Worm (Caenorhabditis elegans) whole organism, L4 larva: ENCODE results near the gene fbxa-166.

Source experiments
- D1046.2 ChIP-seq: fragments of 200-800 bp; sonication (Bioruptor generic); IDR thresholded peaks from 2 replicates; pipeline ENCODE4 v1.3.6; 2022; ENCODE audit warnings: missing genetic modification characterization, missing compliant biosample characterization
- F49E8.2 ChIP-seq: sonication (generic microtip); optimal IDR thresholded peaks from 2 replicates; lab custom pipeline; 2016; ENCODE audit warnings: missing compliant biosample characterization, mild to moderate bottlenecking, missing genetic modification characterization, borderline replicate concordance
- R02D3.7 ChIP-seq: fragments of 150-350 bp; sonication (generic microtip); optimal IDR thresholded peaks from 3 replicates; lab custom pipeline; 2014; ENCODE audit warnings: missing biosample characterization, missing genetic modification characterization
- Y105C5A.15 ChIP-seq: fragments of 200-800 bp; sonication (Bioruptor generic); IDR thresholded peaks from 2 replicates; pipeline ENCODE4 v1.3.6; 2022; ENCODE audit warnings: missing genetic modification characterization, missing compliant biosample characterization
- ZK546.5 ChIP-seq, 2 experiments: sonication (generic microtip); optimal IDR thresholded peaks; 2 replicates each; lab custom pipeline; 2017; ENCODE audit warnings: missing biosample characterization in 2 of 2, missing genetic modification characterization in 2 of 2
- aha-1 ChIP-seq: fragments of 150-350 bp; peaks from one replicate; lab custom pipeline; 2014; ENCODE audit warnings: missing biosample characterization, missing genetic modification characterization
- aly-2 ChIP-seq: sonication (generic microtip); optimal IDR thresholded peaks from 2 replicates; lab custom pipeline; 2018; ENCODE audit warnings: missing biosample characterization, missing genetic modification characterization
- ceh-20 ChIP-seq: fragments of 200-800 bp; sonication (Bioruptor generic); IDR thresholded peaks from 2 replicates; pipeline ENCODE4 v1.3.6; 2022; ENCODE audit warnings: missing genetic modification reagents, missing genetic modification characterization, missing compliant biosample characterization
- ceh-82 ChIP-seq: sonication (generic microtip); optimal IDR thresholded peaks from 2 replicates; lab custom pipeline; 2017; ENCODE audit warnings: missing biosample characterization, missing genetic modification characterization
- daf-16 ChIP-seq, 3 experiments: sonication (generic microtip); optimal IDR thresholded peaks; 2 replicates each; lab custom pipeline; 2016 to 2017; ENCODE audit warnings: missing genetic modification characterization in 3 of 3, missing genetic modification reagents in 3 of 3, mild to moderate bottlenecking in 2 of 3, missing compliant biosample characterization in 2 of 3, missing biosample characterization in 1 of 3, moderate library complexity in 1 of 3
- daf-8 ChIP-seq: fragments of 200-800 bp; sonication (Bioruptor generic); IDR thresholded peaks from 2 replicates; pipeline ENCODE4 v1.3.6; 2022; ENCODE audit warnings: missing genetic modification characterization, missing compliant biosample characterization
- dmd-6 ChIP-seq: fragments of 200-800 bp; sonication (Bioruptor generic); IDR thresholded peaks from 2 replicates; pipeline ENCODE4 v1.3.6; 2022; ENCODE audit warnings: missing genetic modification reagents, missing genetic modification characterization, missing compliant biosample characterization
- dmd-9 ChIP-seq: fragments of 200-800 bp; sonication (Bioruptor generic); IDR thresholded peaks from 2 replicates; pipeline ENCODE4 v1.3.6; 2022; ENCODE audit warnings: missing genetic modification reagents, missing genetic modification characterization, missing compliant biosample characterization
- dpl-1 ChIP-seq: fragments of 150-350 bp; optimal IDR thresholded peaks from 2 replicates; lab custom pipeline; 2014; ENCODE audit warnings: missing biosample characterization, missing genetic modification reagents, missing genetic modification characterization
- egl-27 ChIP-seq: sonication (generic microtip); optimal IDR thresholded peaks from 3 replicates; lab custom pipeline; 2017; ENCODE audit warnings: missing biosample characterization, missing genetic modification reagents, missing genetic modification characterization
- egl-43 ChIP-seq: fragments of 200-800 bp; sonication (Bioruptor generic); IDR thresholded peaks from 2 replicates; pipeline ENCODE4 v1.3.6; 2022; ENCODE audit warnings: missing genetic modification reagents, missing genetic modification characterization, missing compliant biosample characterization
- fkh-10 ChIP-seq: fragments of 150-350 bp; optimal IDR thresholded peaks from 2 replicates; lab custom pipeline; 2014; ENCODE audit warnings: missing biosample characterization, missing genetic modification reagents, missing genetic modification characterization
- gei-8 ChIP-seq: fragments of 200-800 bp; sonication (Bioruptor generic); optimal IDR thresholded peaks from 2 replicates; lab custom pipeline; 2018; ENCODE audit warnings: mild to moderate bottlenecking, missing genetic modification characterization, missing compliant biosample characterization
- hmg-1.1 ChIP-seq: fragments of 200-800 bp; sonication (Bioruptor generic); IDR thresholded peaks from 2 replicates; pipeline ENCODE4 v1.3.6; 2022; ENCODE audit warnings: missing genetic modification reagents, missing genetic modification characterization, missing compliant biosample characterization
- jun-1 ChIP-seq: fragments of 150-350 bp; optimal IDR thresholded peaks from 2 replicates; lab custom pipeline; 2014; ENCODE audit warnings: missing biosample characterization, missing genetic modification reagents, missing genetic modification characterization
- lin-29 ChIP-seq: fragments of 200-800 bp; sonication (Bioruptor generic); IDR thresholded peaks from 2 replicates; pipeline ENCODE4 v1.3.6; 2022; ENCODE audit warnings: missing genetic modification reagents, missing genetic modification characterization, missing compliant biosample characterization
- lin-38 ChIP-seq: fragments of 200-800 bp; sonication (Bioruptor generic); IDR thresholded peaks from 2 replicates; pipeline ENCODE4 v1.3.6; 2022; ENCODE audit warnings: missing genetic modification reagents, missing genetic modification characterization, missing compliant biosample characterization
- lin-39 ChIP-seq: fragments of 150-350 bp; optimal IDR thresholded peaks from 2 replicates; lab custom pipeline; 2014; ENCODE audit warnings: missing biosample characterization, missing genetic modification reagents, missing genetic modification characterization
- mdt-29 ChIP-seq: fragments of 200-800 bp; sonication (Bioruptor generic); IDR thresholded peaks from 2 replicates; pipeline ENCODE4 v1.3.6; 2022; ENCODE audit warnings: missing genetic modification reagents, missing genetic modification characterization, missing compliant biosample characterization
- mep-1 ChIP-seq: fragments of 150-350 bp; sonication (generic microtip); optimal IDR thresholded peaks from 3 replicates; lab custom pipeline; 2014; ENCODE audit warnings: missing biosample characterization, missing genetic modification characterization
- mxl-3 ChIP-seq: fragments of 200-800 bp; sonication (Bioruptor generic); optimal IDR thresholded peaks from 2 replicates; lab custom pipeline; 2018; ENCODE audit warnings: mild to moderate bottlenecking, missing genetic modification characterization, missing compliant biosample characterization
- nhr-102 ChIP-seq: sonication (generic microtip); optimal IDR thresholded peaks from 2 replicates; lab custom pipeline; 2016; ENCODE audit warnings: mild to moderate bottlenecking, missing genetic modification characterization, moderate library complexity, missing compliant biosample characterization
- nhr-28 ChIP-seq: fragments of 150-350 bp; optimal IDR thresholded peaks from 2 replicates; lab custom pipeline; 2014; ENCODE audit warnings: missing biosample characterization, missing genetic modification characterization
- nhr-42 ChIP-seq: fragments of 200-800 bp; sonication (Bioruptor generic); IDR thresholded peaks from 2 replicates; pipeline ENCODE4 v1.3.6; 2022; ENCODE audit warnings: missing genetic modification characterization, missing compliant biosample characterization
- nhr-77 ChIP-seq: fragments of 150-350 bp; optimal IDR thresholded peaks from 2 replicates; lab custom pipeline; 2014; ENCODE audit warnings: missing biosample characterization, missing genetic modification characterization
- pqm-1 ChIP-seq: sonication (generic microtip); optimal IDR thresholded peaks from 2 replicates; lab custom pipeline; 2017; ENCODE audit warnings: missing biosample characterization, missing genetic modification characterization
- sdz-12 ChIP-seq: fragments of 200-800 bp; sonication (Bioruptor generic); optimal IDR thresholded peaks from 2 replicates; lab custom pipeline; 2018; ENCODE audit warnings: mild to moderate bottlenecking, missing genetic modification characterization, missing compliant biosample characterization
- set-16 ChIP-seq: fragments of 200-800 bp; sonication (Bioruptor generic); IDR thresholded peaks from 2 replicates; pipeline ENCODE4 v1.3.6; 2022; ENCODE audit warnings: missing genetic modification reagents, missing genetic modification characterization, missing compliant biosample characterization
- skn-1 ChIP-seq: fragments of 150-350 bp; optimal IDR thresholded peaks from 2 replicates; lab custom pipeline; 2014; ENCODE audit warnings: missing biosample characterization, missing genetic modification characterization
- snpc-1.2 ChIP-seq: fragments of 200-800 bp; sonication (Bioruptor generic); IDR thresholded peaks from 2 replicates; pipeline ENCODE4 v1.3.6; 2022; ENCODE audit warnings: missing genetic modification reagents, missing genetic modification characterization, missing compliant biosample characterization
- snpc-4 ChIP-seq: fragments of 150-350 bp; optimal IDR thresholded peaks from 2 replicates; lab custom pipeline; 2014; ENCODE audit warnings: missing biosample characterization, missing genetic modification characterization
- spr-1 ChIP-seq: sonication (generic microtip); optimal IDR thresholded peaks from 2 replicates; lab custom pipeline; 2016; ENCODE audit warnings: mild to moderate bottlenecking, missing genetic modification characterization, missing compliant biosample characterization
- unc-39 ChIP-seq: sonication (generic microtip); optimal IDR thresholded peaks from 2 replicates; lab custom pipeline; 2017; ENCODE audit warnings: missing biosample characterization, missing genetic modification characterization
- unc-62 ChIP-seq, 3 experiments: fragments of 150-350 bp in 1 of 3; sonication (generic microtip); optimal IDR thresholded peaks in 2 of 3; peaks in 1 of 3; 1 replicate in 1 of 3; 2 replicates in 2 of 3; lab custom pipeline; 2014 to 2017; ENCODE audit warnings: missing biosample characterization in 3 of 3, missing genetic modification characterization in 3 of 3, missing genetic modification reagents in 3 of 3, missing genotype in 1 of 3
- zfp-2 ChIP-seq: sonication (generic microtip); optimal IDR thresholded peaks from 2 replicates; lab custom pipeline; 2016; ENCODE audit warnings: mild to moderate bottlenecking, missing genetic modification characterization, missing compliant biosample characterization
- zfp-3 ChIP-seq: fragments of 200-800 bp; sonication (Bioruptor generic); conservative IDR thresholded peaks from 2 replicates; pipeline ENCODE4 v1.3.6; 2022; ENCODE audit warnings: missing genetic modification reagents, missing genetic modification characterization, missing compliant biosample characterization
- zip-2 ChIP-seq: fragments of 150-350 bp; optimal IDR thresholded peaks from 2 replicates; lab custom pipeline; 2014; ENCODE audit warnings: missing biosample characterization, missing genetic modification characterization

Gene fbxa-166

DNA sequence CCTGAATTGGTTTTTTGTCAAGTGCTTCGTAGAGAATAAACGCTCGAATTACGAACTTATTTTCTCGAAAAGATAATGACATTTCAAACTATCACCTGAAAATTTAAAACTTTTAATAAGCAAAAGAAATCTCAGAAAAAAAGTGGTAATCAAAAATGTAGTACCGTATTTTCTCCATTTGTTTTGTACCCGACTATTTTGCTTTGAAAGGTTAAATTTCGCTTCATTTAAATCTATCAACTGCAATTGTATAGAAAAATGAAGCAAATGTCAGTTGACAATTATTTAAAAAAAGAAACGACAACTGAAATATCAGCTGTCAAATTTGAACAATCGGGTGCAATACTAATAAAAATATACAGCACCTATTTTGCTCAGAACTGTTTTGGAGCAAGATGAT, 2.3 kb upstream of the fbxa-166 start, which contains the start of gene fbxa-158:
Gene fbxa-158, minus strand, starts transcription at position 101 of the 400 bp plus-strand sequence.
- TF ChIP-seq F49E8.2 (no peak), lin-29 (GFP tag; lab: Robert Waterston, UW) (no peak), lin-39 (no peak), daf-8 (GFP tag; lab: Robert Waterston, UW) (no peak), hmg-1.1 (no peak), D1046.2 (GFP tag; lab: Robert Waterston, UW) (no peak), egl-43 (GFP tag; lab: Robert Waterston, UW) (no peak), skn-1 (no peak), mdt-29 (GFP tag; lab: Robert Waterston, UW) (no peak), snpc-4 (tag; lab: Kevin White, UChicago) (no peak), jun-1 (tag; lab: Kevin White, UChicago) (no peak), dpl-1 (GFP tag; lab: Kevin White, UChicago) (no peak), fkh-10 (GFP tag; lab: Kevin White, UChicago) (no peak), egl-27 (no peak)
- TF ChIP-seq, all 104 proteins: peak for 0

DNA sequence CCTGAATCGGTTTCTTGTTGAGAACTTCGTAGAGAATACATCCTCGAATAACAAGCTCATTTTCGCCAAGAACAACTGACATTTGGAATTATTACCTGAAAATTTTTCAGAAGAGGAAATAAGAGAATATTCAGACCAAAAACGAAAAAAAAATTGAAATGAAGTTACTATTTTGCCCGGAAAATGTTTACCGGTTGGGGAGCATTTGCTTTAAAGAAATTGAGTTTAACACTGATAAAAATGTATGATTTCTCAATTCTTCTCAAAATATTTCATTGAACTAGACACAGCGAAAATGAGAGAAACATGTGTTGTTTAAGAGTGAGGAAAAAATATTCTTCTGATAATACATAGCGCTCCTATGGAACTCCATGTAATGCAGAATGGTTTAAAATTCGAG, 2.5 kb downstream of the fbxa-166 start, which contains the start of gene fbxa-165:
Gene fbxa-165, minus strand, starts transcription at position 101 of the 400 bp plus-strand sequence.
- peak in 1 of 2 experiments; percentile 36 for TF ChIP-seq unc-62 (GFP tag; optimal IDR thresholded peaks at IDR 0.05 in 1 of 2; lab: Kevin White, UChicago)
- no peak for TF ChIP-seq unc-62 (tag; optimal IDR thresholded peaks at IDR 0.05; lab: Kevin White, UChicago)
- TF ChIP-seq unc-39 (tag; lab: Kevin White, UChicago), result no peak
- TF ChIP-seq set-16 (GFP tag; lab: Robert Waterston, UW), result no peak

DNA sequence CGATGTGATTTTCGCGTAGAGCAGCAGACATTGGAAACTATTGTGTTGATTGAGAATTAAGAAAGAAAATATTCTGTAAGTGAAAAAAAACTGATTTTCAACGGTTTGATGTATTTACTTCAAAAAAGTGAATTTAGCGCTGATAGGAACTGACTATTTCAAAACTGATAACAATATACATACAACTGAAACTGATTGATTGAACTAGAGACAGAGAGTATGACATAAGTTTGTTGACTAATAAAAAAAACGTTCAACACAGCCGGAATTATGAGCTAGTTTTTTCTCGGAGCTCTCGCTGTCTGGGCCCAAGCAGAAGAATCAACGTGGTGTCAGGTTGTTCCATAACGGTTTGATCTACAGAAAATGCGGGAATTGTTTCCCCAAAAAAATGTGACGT, 4.9 kb downstream of the fbxa-166 start, which contains the start of gene fbxa-164:
Gene fbxa-164, minus strand, starts transcription at position 101 of the 400 bp plus-strand sequence.
- TF ChIP-seq ceh-82 (tag; lab: Kevin White, UChicago) (no peak), aly-2 (tag; lab: Kevin White, UChicago) (no peak), daf-16 (GFP tag; optimal IDR thresholded peaks at IDR 0.05; lab: Kevin White, UChicago) (no peak), daf-16 (tag; optimal IDR thresholded peaks at IDR 0.05; lab: Kevin White, UChicago) (peak; percentile 73), nhr-28 (tag; lab: Kevin White, UChicago) (peak; percentile 13)

DNA sequence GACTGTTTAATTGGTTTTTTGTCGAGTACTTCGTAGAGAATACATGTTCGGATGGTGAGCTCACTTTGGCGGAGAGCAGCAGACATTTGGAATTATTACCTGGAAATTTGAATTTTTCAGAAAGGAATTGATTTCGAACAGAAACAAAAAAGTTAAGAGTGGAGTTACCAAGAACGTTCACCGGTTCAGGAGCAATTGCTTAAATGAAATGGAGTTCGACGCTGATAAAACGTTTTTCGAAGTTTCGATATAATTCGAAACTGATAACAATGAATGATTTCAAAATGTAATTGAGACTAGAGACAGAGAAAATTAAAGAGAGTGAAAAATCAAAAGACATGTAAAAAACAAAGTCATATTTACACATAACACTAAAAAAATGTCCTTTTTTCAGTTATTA, 8.2 kb downstream of the fbxa-166 start, which contains the start of gene fbxa-163:
Gene fbxa-163, minus strand, starts transcription at position 101 of the 400 bp plus-strand sequence.
- TF ChIP-seq zfp-3 (GFP tag; lab: Robert Waterston, UW) (no peak), unc-62 (GFP tag; optimal IDR thresholded peaks at IDR 0.05 in 1 of 2; lab: Kevin White, UChicago) (peak in 1 of 2 experiments; percentile 28), unc-62 (tag; optimal IDR thresholded peaks at IDR 0.05; lab: Kevin White, UChicago) (no peak), zip-2 (tag; lab: Kevin White, UChicago) (no peak), egl-27 (no peak), nhr-77 (no peak), daf-16 (GFP tag; optimal IDR thresholded peaks at IDR 0.05; lab: Kevin White, UChicago) (no peak), daf-16 (tag; optimal IDR thresholded peaks at IDR 0.05; lab: Kevin White, UChicago) (peak; percentile 19), spr-1 (tag; lab: Kevin White, UChicago) (no peak), dmd-9 (GFP tag; lab: Robert Waterston, UW) (no peak), gei-8 (GFP tag; lab: Kevin White, UChicago) (no peak), nhr-102 (tag; lab: Kevin White, UChicago) (no peak), nhr-28 (tag; lab: Kevin White, UChicago) (peak; percentile 13), ceh-20 (GFP tag; lab: Robert Waterston, UW) (no peak), Y105C5A.15 (GFP tag; lab: Robert Waterston, UW) (no peak), aha-1 (tag; lab: Kevin White, UChicago) (no peak), dmd-6 (no peak), pqm-1 (tag; lab: Kevin White, UChicago) (peak; percentile 41)

DNA sequence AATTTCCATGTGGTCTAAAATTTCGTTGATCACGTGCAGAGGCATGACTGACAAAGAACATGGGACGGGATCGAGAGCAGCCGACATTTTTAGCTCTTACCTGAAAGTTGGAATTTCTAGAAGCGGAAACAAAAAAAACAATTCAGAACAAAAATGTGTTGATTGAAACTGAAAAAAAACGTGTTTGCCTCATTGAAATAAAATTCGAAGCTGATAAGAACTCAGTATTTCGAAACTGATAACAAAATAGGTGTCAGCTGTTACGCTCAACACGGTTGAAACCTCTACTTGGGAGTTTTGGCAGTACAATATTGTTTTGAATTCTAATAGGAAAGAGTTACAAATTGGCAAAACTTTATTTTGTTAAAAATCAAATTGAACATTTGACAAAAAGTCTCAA, 9.9 kb downstream of the fbxa-166 start:
- TF ChIP-seq pqm-1 (tag; lab: Kevin White, UChicago), result peak; percentile 82
- TF ChIP-seq snpc-1.2 (GFP tag; lab: Robert Waterston, UW), result no peak
- TF ChIP-seq unc-39 (tag; lab: Kevin White, UChicago), result no peak
- no peak for TF ChIP-seq skn-1
- TF ChIP-seq mxl-3 (GFP tag; lab: Kevin White, UChicago), result peak; percentile 31
- no peak for TF ChIP-seq nhr-42 (GFP tag; lab: Robert Waterston, UW)
- TF ChIP-seq zfp-2, result no peak
- no peak for TF ChIP-seq ZK546.5 (tag; optimal IDR thresholded peaks at IDR 0.05; lab: Kevin White, UChicago)
- no peak for TF ChIP-seq spr-1 (tag; lab: Kevin White, UChicago)
- TF ChIP-seq Y105C5A.15 (GFP tag; lab: Robert Waterston, UW), result no peak
- no peak for TF ChIP-seq R02D3.7 (tag; lab: Kevin White, UChicago)
- TF ChIP-seq unc-62 (GFP tag; optimal IDR thresholded peaks at IDR 0.05 in 1 of 2; lab: Kevin White, UChicago), result no peak
- no peak for TF ChIP-seq unc-62 (tag; optimal IDR thresholded peaks at IDR 0.05; lab: Kevin White, UChicago)
- no peak for TF ChIP-seq mep-1 (tag; lab: Kevin White, UChicago)
- TF ChIP-seq nhr-28 (tag; lab: Kevin White, UChicago), result peak; percentile 59
- TF ChIP-seq sdz-12 (GFP tag; lab: Kevin White, UChicago), result no peak
- TF ChIP-seq lin-38 (GFP tag; lab: Robert Waterston, UW), result no peak
- TF ChIP-seq daf-8 (GFP tag; lab: Robert Waterston, UW), result no peak
